Worm (Caenorhabditis elegans) whole organism, L4 larva: ENCODE results near the gene srbc-23.

Experiments
- F37D6.2 ChIP-seq: sonication (generic microtip); optimal IDR thresholded peaks from 2 replicates; lab custom pipeline; 2016; ENCODE audit warnings: mild to moderate bottlenecking, missing genetic modification characterization, missing compliant biosample characterization
- T20F7.1 ChIP-seq: fragments of 200-800 bp; sonication (Bioruptor generic); optimal IDR thresholded peaks from 2 replicates; lab custom pipeline; 2018; ENCODE audit warnings: mild to moderate bottlenecking, missing genetic modification characterization, missing compliant biosample characterization
- T26A8.4 ChIP-seq: fragments of 200-800 bp; sonication (Bioruptor generic); IDR thresholded peaks from 2 replicates; pipeline ENCODE4 v1.3.6; 2022; ENCODE audit warnings: missing genetic modification characterization, missing compliant biosample characterization
- Y5F2A.4 ChIP-seq: fragments of 200-800 bp; sonication (Bioruptor generic); optimal IDR thresholded peaks from 2 replicates; lab custom pipeline; 2018; ENCODE audit warnings: mild to moderate bottlenecking, missing genetic modification characterization, missing compliant biosample characterization
- ceh-20 ChIP-seq: fragments of 200-800 bp; sonication (Bioruptor generic); IDR thresholded peaks from 2 replicates; pipeline ENCODE4 v1.3.6; 2022; ENCODE audit warnings: missing genetic modification reagents, missing genetic modification characterization, missing compliant biosample characterization
- ceh-32 ChIP-seq: sonication (generic microtip); optimal IDR thresholded peaks from 2 replicates; lab custom pipeline; 2016; ENCODE audit warnings: mild to moderate bottlenecking, missing genetic modification characterization, missing compliant biosample characterization; ENCODE audit not compliant: poor library complexity
- ceh-44 ChIP-seq: fragments of 200-800 bp; sonication (Bioruptor generic); IDR thresholded peaks from 2 replicates; pipeline ENCODE4 v1.3.6; 2022; ENCODE audit warnings: missing genetic modification reagents, missing genetic modification characterization, missing compliant biosample characterization
- ceh-62 ChIP-seq: sonication (generic microtip); optimal IDR thresholded peaks from 2 replicates; lab custom pipeline; 2017; ENCODE audit warnings: missing biosample characterization, missing genetic modification characterization
- cey-2 ChIP-seq: sonication (generic microtip); optimal IDR thresholded peaks from 3 replicates; lab custom pipeline; 2017; ENCODE audit warnings: missing genetic modification characterization, mild to moderate bottlenecking, missing compliant biosample characterization, antibody characterized with exemption, borderline replicate concordance; ENCODE audit not compliant: insufficient read depth
- daf-16 ChIP-seq, 3 experiments: sonication (generic microtip); optimal IDR thresholded peaks; 2 replicates each; lab custom pipeline; 2016 to 2017; ENCODE audit warnings: missing genetic modification characterization in 3 of 3, missing genetic modification reagents in 3 of 3, mild to moderate bottlenecking in 2 of 3, missing compliant biosample characterization in 2 of 3, missing biosample characterization in 1 of 3, moderate library complexity in 1 of 3
- dmd-6 ChIP-seq: fragments of 200-800 bp; sonication (Bioruptor generic); IDR thresholded peaks from 2 replicates; pipeline ENCODE4 v1.3.6; 2022; ENCODE audit warnings: missing genetic modification reagents, missing genetic modification characterization, missing compliant biosample characterization
- dve-1 ChIP-seq: sonication (generic microtip); optimal IDR thresholded peaks from 2 replicates; lab custom pipeline; 2017; ENCODE audit warnings: antibody characterized with exemption, mild to moderate bottlenecking, missing genetic modification characterization, missing compliant biosample characterization; ENCODE audit not compliant: insufficient read depth
- egl-27 ChIP-seq: sonication (generic microtip); optimal IDR thresholded peaks from 3 replicates; lab custom pipeline; 2017; ENCODE audit warnings: missing biosample characterization, missing genetic modification reagents, missing genetic modification characterization
- egl-43 ChIP-seq: fragments of 200-800 bp; sonication (Bioruptor generic); IDR thresholded peaks from 2 replicates; pipeline ENCODE4 v1.3.6; 2022; ENCODE audit warnings: missing genetic modification reagents, missing genetic modification characterization, missing compliant biosample characterization
- hif-1 ChIP-seq, 2 experiments: sonication (generic microtip); optimal IDR thresholded peaks; 2 replicates each; lab custom pipeline; 2016 to 2017; ENCODE audit warnings: missing compliant biosample characterization in 2 of 2, missing genetic modification characterization in 2 of 2, missing genetic modification reagents in 2 of 2, missing genotype in 2 of 2, mild to moderate bottlenecking in 1 of 2
- hlh-11 ChIP-seq: fragments of 200-800 bp; sonication (Bioruptor generic); optimal IDR thresholded peaks from 2 replicates; lab custom pipeline; 2018; ENCODE audit warnings: mild to moderate bottlenecking, missing genetic modification characterization, missing compliant biosample characterization
- lim-7 ChIP-seq: fragments of 200-800 bp; sonication (Bioruptor generic); IDR thresholded peaks from 2 replicates; pipeline ENCODE4 v1.3.6; 2022; ENCODE audit warnings: missing genetic modification characterization, missing compliant biosample characterization
- lin-1 ChIP-seq: fragments of 200-800 bp; sonication (Bioruptor generic); IDR thresholded peaks from 2 replicates; pipeline ENCODE4 v1.3.6; 2022; ENCODE audit warnings: missing genetic modification reagents, missing genetic modification characterization, missing compliant biosample characterization
- lin-29 ChIP-seq: fragments of 200-800 bp; sonication (Bioruptor generic); IDR thresholded peaks from 2 replicates; pipeline ENCODE4 v1.3.6; 2022; ENCODE audit warnings: missing genetic modification reagents, missing genetic modification characterization, missing compliant biosample characterization
- madf-5 ChIP-seq, 2 experiments: fragments of 200-800 bp; sonication (Bioruptor generic); IDR thresholded peaks; 2 replicates each; pipeline ENCODE4 v1.3.6; 2022; ENCODE audit warnings: missing compliant biosample characterization in 2 of 2, missing genetic modification characterization in 2 of 2
- mdl-1 ChIP-seq, 2 experiments: fragments of 150-350 bp in 1 of 2; sonication (generic microtip) in 1 of 2; optimal IDR thresholded peaks; 2 replicates each; lab custom pipeline; 2014 to 2017; ENCODE audit warnings: missing biosample characterization in 2 of 2, missing genetic modification characterization in 2 of 2
- mdt-29 ChIP-seq: fragments of 200-800 bp; sonication (Bioruptor generic); IDR thresholded peaks from 2 replicates; pipeline ENCODE4 v1.3.6; 2022; ENCODE audit warnings: missing genetic modification reagents, missing genetic modification characterization, missing compliant biosample characterization
- mxl-2 ChIP-seq: fragments of 200-800 bp; sonication (Bioruptor generic); conservative IDR thresholded peaks from 2 replicates; pipeline ENCODE4 v1.3.6; 2022; ENCODE audit warnings: missing genetic modification reagents, missing genetic modification characterization, missing compliant biosample characterization
- nhr-10 ChIP-seq: fragments of 150-350 bp; optimal IDR thresholded peaks from 2 replicates; lab custom pipeline; 2014; ENCODE audit warnings: missing biosample characterization, missing genetic modification characterization
- nhr-102 ChIP-seq: sonication (generic microtip); optimal IDR thresholded peaks from 2 replicates; lab custom pipeline; 2016; ENCODE audit warnings: mild to moderate bottlenecking, missing genetic modification characterization, moderate library complexity, missing compliant biosample characterization
- nhr-11 ChIP-seq: fragments of 150-350 bp; optimal IDR thresholded peaks from 2 replicates; lab custom pipeline; 2014; ENCODE audit warnings: missing biosample characterization, missing genetic modification characterization
- nhr-237 ChIP-seq: sonication (generic microtip); optimal IDR thresholded peaks from 2 replicates; lab custom pipeline; 2017; ENCODE audit warnings: missing biosample characterization, missing genetic modification characterization
- nhr-25 ChIP-seq: sonication (generic microtip); optimal IDR thresholded peaks from 2 replicates; lab custom pipeline; 2017; ENCODE audit warnings: missing genetic modification characterization, mild to moderate bottlenecking, missing compliant biosample characterization, antibody characterized with exemption, moderate library complexity, borderline replicate concordance; ENCODE audit not compliant: insufficient read depth
- nhr-28 ChIP-seq: fragments of 150-350 bp; optimal IDR thresholded peaks from 2 replicates; lab custom pipeline; 2014; ENCODE audit warnings: missing biosample characterization, missing genetic modification characterization
- nhr-6 ChIP-seq: fragments of 150-350 bp; optimal IDR thresholded peaks from 2 replicates; lab custom pipeline; 2014; ENCODE audit warnings: missing biosample characterization, missing genetic modification characterization
- pha-4 ChIP-seq, 2 experiments: fragments of 150-350 bp in 1 of 2; fragments of 200-800 bp in 1 of 2; sonication (Bioruptor generic) in 1 of 2; IDR thresholded peaks in 1 of 2; optimal IDR thresholded peaks in 1 of 2; 2 replicates each; pipeline versions ENCODE4 v1.3.6 to Lab custom; 2014 to 2022; ENCODE audit warnings: missing genetic modification characterization in 2 of 2, missing genetic modification reagents in 2 of 2, missing biosample characterization in 1 of 2, missing compliant biosample characterization in 1 of 2
- php-3 ChIP-seq: fragments of 200-800 bp; sonication (Bioruptor generic); IDR thresholded peaks from 2 replicates; pipeline ENCODE4 v1.3.6; 2022; ENCODE audit warnings: missing genetic modification reagents, missing genetic modification characterization, missing compliant biosample characterization
- pqm-1 ChIP-seq: sonication (generic microtip); optimal IDR thresholded peaks from 2 replicates; lab custom pipeline; 2017; ENCODE audit warnings: missing biosample characterization, missing genetic modification characterization
- set-16 ChIP-seq: fragments of 200-800 bp; sonication (Bioruptor generic); IDR thresholded peaks from 2 replicates; pipeline ENCODE4 v1.3.6; 2022; ENCODE audit warnings: missing genetic modification reagents, missing genetic modification characterization, missing compliant biosample characterization
- skn-1 ChIP-seq: fragments of 150-350 bp; optimal IDR thresholded peaks from 2 replicates; lab custom pipeline; 2014; ENCODE audit warnings: missing biosample characterization, missing genetic modification characterization
- tra-1 ChIP-seq: fragments of 200-800 bp; sonication (Bioruptor generic); IDR thresholded peaks from 2 replicates; pipeline ENCODE4 v1.3.6; 2022; ENCODE audit warnings: missing genetic modification reagents, missing genetic modification characterization, missing compliant biosample characterization
- ztf-11 ChIP-seq: fragments of 150-350 bp; optimal IDR thresholded peaks from 2 replicates; lab custom pipeline; 2014; ENCODE audit warnings: missing biosample characterization, missing genetic modification characterization

Gene srbc-23

DNA sequence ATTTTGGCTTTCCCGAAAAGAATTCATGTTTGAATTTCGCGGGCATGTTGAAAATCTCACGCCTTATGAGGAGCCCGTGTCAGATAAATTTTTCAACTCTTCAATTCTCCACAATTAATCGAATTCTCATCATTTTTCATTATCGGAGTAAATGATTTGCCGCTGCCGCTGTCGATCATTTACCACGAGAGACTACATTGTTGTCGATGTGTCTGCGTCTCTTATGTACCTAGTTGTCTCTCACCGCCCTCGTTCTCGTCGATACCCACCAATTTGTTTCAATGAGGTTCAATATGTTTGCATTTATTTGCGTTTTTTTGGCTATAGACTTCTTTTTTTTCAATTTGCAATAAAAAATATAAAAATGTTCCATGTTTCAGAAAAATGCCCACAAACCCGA is 38.7 kb downstream of the srbc-23 start, which contains the start of gene nhr-13 (continued):
- TF ChIP-seq dve-1 (peak; percentile 11), pha-4 (GFP tag; IDR thresholded peaks at IDR 0.05; lab: Robert Waterston, UW) (no peak), pha-4 (tag; optimal IDR thresholded peaks at IDR 0.05; lab: Kevin White, UChicago) (no peak), nhr-102 (tag; lab: Kevin White, UChicago) (no peak)
- TF ChIP-seq, all 104 proteins: peak for 11

DNA sequence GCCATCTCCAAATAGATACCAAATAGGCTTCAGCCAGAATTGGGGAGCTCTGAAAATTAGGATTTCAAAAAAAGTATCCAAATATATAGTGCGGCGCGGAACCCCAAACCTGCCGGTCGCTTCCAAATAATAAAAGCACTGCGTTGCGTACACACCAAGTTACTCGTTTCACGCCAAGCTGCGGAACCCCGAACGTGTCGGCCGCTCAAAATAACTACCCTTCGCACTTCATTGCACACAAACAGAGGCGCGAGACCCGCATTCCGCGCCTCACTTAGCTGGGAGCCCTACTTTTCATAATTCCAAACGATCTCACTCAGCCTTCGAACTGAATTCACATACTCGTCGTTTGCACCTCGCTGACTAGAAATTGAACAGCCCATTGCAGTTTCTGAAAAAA is 46.2 kb downstream of the srbc-23 start:
- TF ChIP-seq lim-7 (no peak), nhr-6 (no peak), ceh-44 (no peak), cey-2 (tag; lab: Kevin White, UChicago) (no peak), Y5F2A.4 (no peak), nhr-25 (tag; lab: Kevin White, UChicago) (no peak), set-16 (GFP tag; lab: Robert Waterston, UW) (no peak), ztf-11 (no peak), F37D6.2 (no peak), lin-1 (GFP tag; lab: Robert Waterston, UW) (no peak), nhr-11 (tag; lab: Kevin White, UChicago) (no peak), mxl-2 (GFP tag; lab: Robert Waterston, UW) (no peak), skn-1 (tag; lab: Kevin White, UChicago) (no peak), nhr-237 (tag; lab: Kevin White, UChicago) (no peak), mdt-29 (GFP tag; lab: Robert Waterston, UW) (no peak)

- TF ChIP-seq egl-43 (0 out of 2 replicates have a peak, but pooled peaks have one; percentile 3), lin-29 (GFP tag; lab: Robert Waterston, UW) (no peak), set-16 (GFP tag; lab: Robert Waterston, UW) (peak; percentile 69; the same call in 1 of the 2 replicates)
Measured at ce11 chrV:2200402-2200801, 47.0 kb downstream of the srbc-23 start.

DNA sequence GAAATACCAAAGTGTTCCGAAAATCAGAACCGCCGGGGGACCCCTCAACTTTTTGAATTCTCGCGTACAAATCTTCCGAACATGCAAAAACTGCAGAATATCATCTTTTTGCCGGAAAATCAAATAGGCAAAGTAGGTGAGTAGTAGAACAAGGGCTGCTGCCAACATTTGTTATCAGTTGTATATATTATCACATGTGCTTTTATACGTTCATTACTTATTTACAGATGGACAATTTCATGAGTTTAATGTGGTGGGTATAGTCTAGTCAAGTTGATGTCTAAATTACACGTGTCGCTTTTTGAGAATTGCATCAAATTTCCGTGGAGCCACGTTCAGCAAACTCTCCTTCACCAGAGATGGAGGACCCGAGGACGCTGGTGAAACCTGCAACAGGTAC is 47.9 kb downstream of the srbc-23 start, which contains the start of gene cyp-32B1:
Gene cyp-32B1, minus strand, starts transcription at position 176 of the 400 bp plus-strand sequence.
- TF ChIP-seq madf-5 (GFP tag; IDR thresholded peaks at IDR 0.05; lab: Robert Waterston, UW): no peak
- TF ChIP-seq mdt-29 (GFP tag; lab: Robert Waterston, UW): no peak
- TF ChIP-seq hlh-11: peak; percentile 2
- peak; percentile 50; the same call in 1 of the 2 replicates for TF ChIP-seq dmd-6 (GFP tag; lab: Robert Waterston, UW)
- TF ChIP-seq hif-1 (tag; optimal IDR thresholded peaks at IDR 0.05; lab: Kevin White, UChicago): no peak
- TF ChIP-seq nhr-28 (tag; lab: Kevin White, UChicago): peak; percentile 37
- TF ChIP-seq egl-27: no peak
- no peak for TF ChIP-seq daf-16 (GFP tag; optimal IDR thresholded peaks at IDR 0.05; lab: Kevin White, UChicago)
- peak; percentile 67 for TF ChIP-seq daf-16 (tag; optimal IDR thresholded peaks at IDR 0.05; lab: Kevin White, UChicago)
- 0 out of 2 replicates have a peak, but pooled peaks have one; percentile 35 for TF ChIP-seq php-3 (GFP tag; lab: Robert Waterston, UW)
- TF ChIP-seq nhr-10 (tag; lab: Kevin White, UChicago): no peak
- TF ChIP-seq lin-1 (GFP tag; lab: Robert Waterston, UW): no peak
- TF ChIP-seq T20F7.1 (GFP tag; lab: Kevin White, UChicago): no peak
- no peak for TF ChIP-seq ceh-32 (tag; lab: Kevin White, UChicago)
- TF ChIP-seq ceh-20 (GFP tag; lab: Robert Waterston, UW): no peak
- TF ChIP-seq pqm-1: peak; percentile 29
- TF ChIP-seq T26A8.4: no peak
- peak in 1 of 2 experiments; percentile 15 for TF ChIP-seq mdl-1 (tag; optimal IDR thresholded peaks at IDR 0.05; lab: Kevin White, UChicago)
- TF ChIP-seq dve-1: peak; percentile 52
- TF ChIP-seq ceh-62: no peak
- no peak for TF ChIP-seq tra-1 (GFP tag; lab: Robert Waterston, UW)
